Worm (Caenorhabditis elegans) whole organism, L2 larva: Measurements from ENCODE around the gene W10G11.3.

Experiments used
- Y55F3AM.14 ChIP-seq: fragments of 200-800 bp; sonication (Bioruptor generic); optimal IDR thresholded peaks from 2 replicates; lab custom pipeline; 2018; ENCODE audit warnings: mild to moderate bottlenecking, missing genetic modification characterization, missing compliant biosample characterization
- fos-1 ChIP-seq: fragments of 150-350 bp; optimal IDR thresholded peaks from 2 replicates; lab custom pipeline; 2014; ENCODE audit warnings: missing biosample characterization, missing genetic modification characterization
- lin-11 ChIP-seq: fragments of 150-350 bp; sonication (generic microtip); optimal IDR thresholded peaks from 2 replicates; lab custom pipeline; 2014; ENCODE audit warnings: missing biosample characterization, missing genetic modification characterization, inconsistent platforms, mixed read lengths
- lin-13 ChIP-seq: fragments of 150-350 bp; optimal IDR thresholded peaks from 2 replicates; lab custom pipeline; 2014; ENCODE audit warnings: missing biosample characterization, missing genetic modification reagents, missing genetic modification characterization
- nhr-12 ChIP-seq: fragments of 150-350 bp; optimal IDR thresholded peaks from 2 replicates; lab custom pipeline; 2014; ENCODE audit warnings: missing biosample characterization, missing genetic modification characterization
- skn-1 ChIP-seq: sonication (generic microtip); optimal IDR thresholded peaks from 2 replicates; lab custom pipeline; 2017; ENCODE audit warnings: missing biosample characterization, missing genetic modification characterization
- snpc-4 ChIP-seq: fragments of 150-350 bp; optimal IDR thresholded peaks from 2 replicates; lab custom pipeline; 2014; ENCODE audit warnings: missing biosample characterization, missing genetic modification characterization
- unc-39 ChIP-seq: fragments of 150-350 bp; optimal IDR thresholded peaks from 2 replicates; lab custom pipeline; 2014; ENCODE audit warnings: missing biosample characterization, missing genetic modification characterization

- TF ChIP-seq lin-13: no peak
- TF ChIP-seq nhr-12 (tag; lab: Kevin White, UChicago): no peak
- no peak for TF ChIP-seq Y55F3AM.14 (GFP tag; lab: Kevin White, UChicago)
- TF ChIP-seq snpc-4 (tag; lab: Kevin White, UChicago): no peak
- no peak for TF ChIP-seq unc-39 (tag; lab: Kevin White, UChicago)
- no peak for TF ChIP-seq skn-1
- TF ChIP-seq fos-1 (tag; lab: Kevin White, UChicago): no peak
- no peak for TF ChIP-seq lin-11 (tag; lab: Kevin White, UChicago)
Observed at ce11 chrII:3604578-3604977, 42.3 kb upstream of the W10G11.3 start.
